Fruit fly (Drosophila melanogaster) whole organism, embryonic: Measurements from ENCODE around the gene CG10587.

Experiments
- Bdp1 ChIP-seq: fragments of 200-800 bp; sonication (Bioruptor generic); optimal IDR thresholded peaks from 3 replicates; lab custom pipeline; 2016; ENCODE audit warnings: missing biosample characterization, missing genetic modification characterization
- Blimp-1 ChIP-seq: fragments of 200-800 bp; sonication (Bioruptor generic); optimal IDR thresholded peaks from 3 replicates; lab custom pipeline; 2018; ENCODE audit warnings: missing biosample characterization, missing genetic modification characterization, mild to moderate bottlenecking, moderate library complexity, missing genetic modification reagents
- CG1024 ChIP-seq: fragments of 200-800 bp; sonication (Bioruptor generic); IDR thresholded peaks from 2 replicates; pipeline ENCODE4 v1.3.6; 2022; ENCODE audit warnings: missing biosample characterization, missing genetic modification characterization
- CG11085 ChIP-seq: fragments of 200-800 bp; sonication (Bioruptor generic); IDR thresholded peaks from 2 replicates; pipeline ENCODE4 v1.3.6; 2022; ENCODE audit warnings: missing biosample characterization, missing genetic modification characterization
- CG11456 ChIP-seq: fragments of 200-800 bp; sonication (Bioruptor generic); IDR thresholded peaks from 3 replicates; pipeline ENCODE4 v1.3.6; 2022; ENCODE audit warnings: missing biosample characterization, missing genetic modification characterization
- CG12769 ChIP-seq: fragments of 200-800 bp; sonication (Bioruptor generic); optimal IDR thresholded peaks from 2 replicates; lab custom pipeline; 2019; ENCODE audit warnings: missing biosample characterization, mild to moderate bottlenecking, missing genetic modification characterization, moderate library complexity
- CG1602 ChIP-seq: fragments of 200-800 bp; sonication (Bioruptor generic); optimal IDR thresholded peaks from 3 replicates; lab custom pipeline; 2016; ENCODE audit warnings: missing biosample characterization, missing genetic modification characterization
- CG17802 ChIP-seq: fragments of 200-800 bp; sonication (Bioruptor generic); optimal IDR thresholded peaks from 2 replicates; lab custom pipeline; 2018; ENCODE audit warnings: missing biosample characterization, mild to moderate bottlenecking, missing genetic modification characterization, moderate library complexity
- CG1832 ChIP-seq: fragments of 200-800 bp; sonication (Bioruptor generic); optimal IDR thresholded peaks from 2 replicates; lab custom pipeline; 2017; ENCODE audit warnings: missing biosample characterization, mild to moderate bottlenecking, missing genetic modification characterization, inconsistent platforms
- CG30020 ChIP-seq: fragments of 200-800 bp; optimal IDR thresholded peaks from 2 replicates; lab custom pipeline; 2019; ENCODE audit warnings: missing biosample characterization, mild to moderate bottlenecking, missing genetic modification characterization, moderate library complexity
- CG31224 ChIP-seq: fragments of 200-800 bp; sonication (Bioruptor generic); IDR thresholded peaks from 2 replicates; pipeline ENCODE4 v1.3.6; 2022; ENCODE audit warnings: missing biosample characterization, missing genetic modification characterization
- CG31365 ChIP-seq: fragments of 200-800 bp; sonication (Bioruptor generic); optimal IDR thresholded peaks from 2 replicates; lab custom pipeline; 2018; ENCODE audit warnings: missing biosample characterization, mild to moderate bottlenecking, missing genetic modification characterization
- CG3163 ChIP-seq: fragments of 200-800 bp; sonication (Bioruptor generic); optimal IDR thresholded peaks from 3 replicates; lab custom pipeline; 2016; ENCODE audit warnings: missing biosample characterization, missing genetic modification characterization
- CG33213 ChIP-seq: fragments of 200-800 bp; sonication (Bioruptor generic); optimal IDR thresholded peaks from 3 replicates; lab custom pipeline; 2016; ENCODE audit warnings: missing biosample characterization, missing genetic modification characterization
- CG3407 ChIP-seq: fragments of 200-800 bp; sonication (Bioruptor generic); optimal IDR thresholded peaks from 2 replicates; lab custom pipeline; 2018; ENCODE audit warnings: missing biosample characterization, mild to moderate bottlenecking, missing genetic modification characterization
- CG34376 ChIP-seq: fragments of 200-800 bp; sonication (Bioruptor generic); optimal IDR thresholded peaks from 2 replicates; lab custom pipeline; 2018; ENCODE audit warnings: missing biosample characterization, mild to moderate bottlenecking, missing genetic modification characterization
- CG4854 ChIP-seq: fragments of 200-800 bp; sonication (Bioruptor generic); optimal IDR thresholded peaks from 2 replicates; lab custom pipeline; 2016; ENCODE audit warnings: missing biosample characterization, missing genetic modification characterization, inconsistent platforms
- CG5245 ChIP-seq: fragments of 200-800 bp; sonication (Bioruptor generic); optimal IDR thresholded peaks from 3 replicates; lab custom pipeline; 2016; ENCODE audit warnings: missing biosample characterization, missing genetic modification characterization
- CG5953 ChIP-seq: fragments of 200-800 bp; sonication (Bioruptor generic); IDR thresholded peaks from 2 replicates; pipeline ENCODE4 v1.3.6; 2022; ENCODE audit warnings: missing biosample characterization, missing genetic modification characterization
- CG6272 ChIP-seq: fragments of 200-800 bp; sonication (Bioruptor generic); IDR thresholded peaks from 2 replicates; pipeline ENCODE4 v1.3.6; 2022; ENCODE audit warnings: missing biosample characterization, missing genetic modification characterization
- CG7786 ChIP-seq: fragments of 200-800 bp; sonication (Bioruptor generic); optimal IDR thresholded peaks from 2 replicates; lab custom pipeline; 2016; ENCODE audit warnings: missing biosample characterization, missing genetic modification characterization
- CG9876 ChIP-seq: fragments of 200-800 bp; sonication (Bioruptor generic); optimal IDR thresholded peaks from 2 replicates; lab custom pipeline; 2016; ENCODE audit warnings: missing biosample characterization, missing genetic modification characterization
- Dip2 ChIP-seq: fragments of 200-800 bp; sonication (Bioruptor generic); IDR thresholded peaks from 2 replicates; pipeline ENCODE4 v1.3.6; 2022; ENCODE audit warnings: missing biosample characterization, missing genetic modification characterization
- Dll ChIP-seq: fragments of 200-800 bp; sonication (Bioruptor generic); IDR thresholded peaks from 4 replicates; pipeline ENCODE4 v1.3.6; 2022; ENCODE audit warnings: missing biosample characterization, missing genetic modification characterization; ENCODE audit not compliant: partially characterized antibody
- E2f1 ChIP-seq: fragments of 200-800 bp; sonication (Bioruptor generic); IDR thresholded peaks from 2 replicates; pipeline ENCODE4 v1.3.6; 2022; ENCODE audit warnings: missing biosample characterization, missing genetic modification characterization
- HLHmδ ChIP-seq: fragments of 200-800 bp; sonication (Bioruptor generic); optimal IDR thresholded peaks from 2 replicates; lab custom pipeline; 2018; ENCODE audit warnings: missing biosample characterization, mild to moderate bottlenecking, missing genetic modification characterization, moderate library complexity
- Hsf ChIP-seq: fragments of 200-800 bp; sonication (Bioruptor generic); optimal IDR thresholded peaks from 3 replicates; lab custom pipeline; 2016; ENCODE audit warnings: missing biosample characterization, missing genetic modification characterization
- NfI ChIP-seq: fragments of 200-800 bp; sonication (Bioruptor generic); optimal IDR thresholded peaks from 3 replicates; lab custom pipeline; 2018; ENCODE audit warnings: missing biosample characterization, mild to moderate bottlenecking, missing genetic modification characterization, moderate library complexity
- Opbp ChIP-seq: fragments of 200-800 bp; sonication (Bioruptor generic); IDR thresholded peaks from 3 replicates; pipeline ENCODE4 v1.3.6; 2022; ENCODE audit warnings: missing biosample characterization, missing genetic modification characterization; ENCODE audit not compliant: partially characterized antibody
- Side ChIP-seq: fragments of 200-800 bp; sonication (Bioruptor generic); optimal IDR thresholded peaks from 2 replicates; lab custom pipeline; 2016; ENCODE audit warnings: missing biosample characterization, missing genetic modification characterization
- Xbp1 ChIP-seq: fragments of 200-800 bp; sonication (Bioruptor generic); optimal IDR thresholded peaks from 3 replicates; lab custom pipeline; 2016; ENCODE audit warnings: missing biosample characterization, mild to moderate bottlenecking, missing genetic modification characterization
- az2 ChIP-seq: fragments of 200-800 bp; sonication (Bioruptor generic); optimal IDR thresholded peaks from 3 replicates; lab custom pipeline; 2016; ENCODE audit warnings: missing biosample characterization, missing genetic modification characterization
- bsh ChIP-seq, 2 experiments: fragments of 200-800 bp; sonication (Bioruptor generic); optimal IDR thresholded peaks; 2 replicates each; lab custom pipeline; 2017 to 2018; ENCODE audit warnings: mild to moderate bottlenecking in 2 of 2, missing biosample characterization in 2 of 2, missing genetic modification characterization in 2 of 2, moderate library complexity in 1 of 2
- chinmo ChIP-seq: fragments of 200-800 bp; sonication (Bioruptor generic); IDR thresholded peaks from 4 replicates; pipeline ENCODE4 v1.3.6; 2022; ENCODE audit warnings: missing biosample characterization, missing genetic modification characterization; ENCODE audit not compliant: partially characterized antibody
- corto ChIP-seq: fragments of 200-800 bp; sonication (Bioruptor generic); optimal IDR thresholded peaks from 2 replicates; lab custom pipeline; 2016; ENCODE audit warnings: missing biosample characterization, mild to moderate bottlenecking, missing genetic modification characterization, moderate library complexity
- crp ChIP-seq, 2 experiments: fragments of 200-800 bp; sonication (Bioruptor generic); optimal IDR thresholded peaks; 2 replicates in 1 of 2; 3 replicates in 1 of 2; lab custom pipeline; 2017; ENCODE audit warnings: missing biosample characterization in 2 of 2, missing genetic modification characterization in 2 of 2, mild to moderate bottlenecking in 1 of 2, moderate library complexity in 1 of 2
- dmrt99B ChIP-seq: fragments of 200-800 bp; sonication (Bioruptor generic); optimal IDR thresholded peaks from 2 replicates; lab custom pipeline; 2018; ENCODE audit warnings: missing biosample characterization, mild to moderate bottlenecking, missing genetic modification characterization, moderate library complexity
- fu2 ChIP-seq: fragments of 200-800 bp; sonication (Bioruptor generic); optimal IDR thresholded peaks from 2 replicates; lab custom pipeline; 2016; ENCODE audit warnings: missing biosample characterization, missing genetic modification characterization
- grau ChIP-seq: fragments of 200-800 bp; optimal IDR thresholded peaks from 3 replicates; lab custom pipeline; 2019; ENCODE audit warnings: missing biosample characterization, mild to moderate bottlenecking, missing genetic modification characterization, moderate library complexity
- hb ChIP-seq: fragments of 200-800 bp; sonication (Bioruptor generic); IDR thresholded peaks from 3 replicates; pipeline ENCODE4 v1.3.6; 2022; ENCODE audit warnings: missing biosample characterization, missing genetic modification characterization; ENCODE audit not compliant: partially characterized antibody
- lov ChIP-seq, 2 experiments: fragments of 200-800 bp in 1 of 2; fragments of >200 bp in 1 of 2; sonication (Bioruptor generic) in 1 of 2; IDR thresholded peaks in 1 of 2; optimal IDR thresholded peaks in 1 of 2; 2 replicates in 1 of 2; 3 replicates in 1 of 2; pipeline versions ENCODE4 v1.3.6 to Lab custom; 2017 to 2022; ENCODE audit warnings: missing biosample characterization in 1 of 2, missing genetic modification characterization in 1 of 2
- maf-S ChIP-seq: fragments of 200-800 bp; sonication (Bioruptor generic); optimal IDR thresholded peaks from 2 replicates; lab custom pipeline; 2016; ENCODE audit warnings: missing biosample characterization, missing genetic modification characterization
- mirr ChIP-seq: fragments of 200-800 bp; sonication (Bioruptor generic); optimal IDR thresholded peaks from 3 replicates; lab custom pipeline; 2018; ENCODE audit warnings: missing biosample characterization, mild to moderate bottlenecking, missing genetic modification characterization
- mld ChIP-seq: fragments of 200-800 bp; sonication (Bioruptor generic); IDR thresholded peaks from 3 replicates; pipeline ENCODE4 v1.3.6; 2022; ENCODE audit warnings: missing biosample characterization, missing genetic modification characterization; ENCODE audit not compliant: partially characterized antibody
- nerfin-1 ChIP-seq: fragments of 200-800 bp; sonication (Bioruptor generic); optimal IDR thresholded peaks from 3 replicates; lab custom pipeline; 2019; ENCODE audit warnings: missing biosample characterization, mild to moderate bottlenecking, missing genetic modification characterization, moderate library complexity
- nerfin-2 ChIP-seq: fragments of 200-800 bp; sonication (Bioruptor generic); IDR thresholded peaks from 2 replicates; pipeline ENCODE4 v1.3.6; 2022; ENCODE audit warnings: missing biosample characterization, missing genetic modification characterization; ENCODE audit not compliant: partially characterized antibody
- pho ChIP-seq: fragments of 200-800 bp; sonication (Bioruptor generic); optimal IDR thresholded peaks from 2 replicates; lab custom pipeline; 2016; ENCODE audit warnings: missing biosample characterization, missing genetic modification characterization
- prd ChIP-seq, 3 experiments: fragments of >200 bp in 2 of 3; fragments of 200-800 bp in 1 of 3; sonication (Bioruptor generic) in 1 of 3; optimal IDR thresholded peaks in 2 of 3; IDR thresholded peaks in 1 of 3; 2 replicates in 2 of 3; 3 replicates in 1 of 3; pipeline versions ENCODE4 v1.3.6 to Lab custom; 2017 to 2022; ENCODE audit warnings: missing biosample characterization in 1 of 3, missing genetic modification characterization in 1 of 3
- salm ChIP-seq: fragments of 200-800 bp; sonication (Bioruptor generic); optimal IDR thresholded peaks from 2 replicates; lab custom pipeline; 2018; ENCODE audit warnings: missing biosample characterization, mild to moderate bottlenecking, missing genetic modification characterization
- tin ChIP-seq: fragments of 200-800 bp; sonication (Bioruptor generic); optimal IDR thresholded peaks from 3 replicates; lab custom pipeline; 2016; ENCODE audit warnings: missing biosample characterization, missing genetic modification characterization

Gene CG10587

DNA sequence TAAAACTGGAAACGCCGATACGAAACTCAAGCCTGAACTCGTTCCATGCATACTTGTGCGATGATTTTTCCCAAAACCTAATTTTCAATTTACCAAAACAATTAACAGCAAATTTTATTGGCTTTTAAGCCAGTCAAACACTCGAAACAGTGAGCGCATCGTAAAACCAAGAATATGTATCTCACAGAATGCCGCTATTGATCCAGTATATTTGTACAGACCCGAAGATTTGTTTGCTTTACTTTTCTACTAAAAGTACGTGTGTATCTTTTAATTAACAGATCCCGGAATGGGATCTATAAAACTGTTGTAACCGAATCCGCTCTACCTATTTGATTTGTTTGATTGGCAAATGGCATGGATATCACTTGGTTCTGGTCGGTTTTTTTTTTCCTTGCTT is 8.2 kb downstream of the CG10587 start (continued):
- TF ChIP-seq Xbp1 (GFP tag; lab: Kevin White, UChicago): no peak
- TF ChIP-seq corto (GFP tag; lab: Kevin White, UChicago): no peak
- TF ChIP-seq mld: no peak
- no peak for TF ChIP-seq chinmo (GFP tag; lab: Robert Waterston, UW)
- TF ChIP-seq lov (optimal IDR thresholded peaks at IDR 0.05; lab: Kevin White, UChicago): no peak
- TF ChIP-seq lov (GFP tag; IDR thresholded peaks at IDR 0.05; lab: Robert Waterston, UW): no peak
- no peak for TF ChIP-seq mirr (GFP tag; lab: Kevin White, UChicago)
- TF ChIP-seq grau (tag; lab: Kevin White, UChicago): no peak
- no peak for TF ChIP-seq CG1024 (GFP tag; lab: Robert Waterston, UW)
- no peak for TF ChIP-seq salm (tag; lab: Kevin White, UChicago)
- no peak for TF ChIP-seq CG6272 (GFP tag; lab: Robert Waterston, UW)
- no peak for TF ChIP-seq hb
- TF ChIP-seq CG3407 (GFP tag; lab: Kevin White, UChicago): peak; percentile 31
- no peak for TF ChIP-seq CG11085
- no peak for TF ChIP-seq E2f1 (GFP tag; lab: Robert Waterston, UW)
- no peak for TF ChIP-seq CG34376 (GFP tag; lab: Kevin White, UChicago)
- TF ChIP-seq CG17802 (tag; lab: Kevin White, UChicago): no peak
- no peak for TF ChIP-seq nerfin-2
- TF ChIP-seq CG5245: no peak
- no peak for TF ChIP-seq CG12769
- TF ChIP-seq NfI (GFP tag; lab: Kevin White, UChicago): no peak
- no peak for TF ChIP-seq CG3163 (GFP tag; lab: Kevin White, UChicago)
- no peak for TF ChIP-seq Dip2 (GFP tag; lab: Robert Waterston, UW)
- TF ChIP-seq tin (GFP tag; lab: Kevin White, UChicago): no peak
- no peak for TF ChIP-seq CG1832
- TF ChIP-seq bsh (GFP tag; optimal IDR thresholded peaks at IDR 0.05; lab: Kevin White, UChicago): peak in 1 of 2 experiments; percentile 36
- TF ChIP-seq CG11456: no peak
- TF ChIP-seq CG30020 (tag; lab: Kevin White, UChicago): no peak
- TF ChIP-seq Blimp-1: peak; percentile 41
- TF ChIP-seq dmrt99B (tag; lab: Kevin White, UChicago): no peak
- TF ChIP-seq HLHmδ (GFP tag; lab: Kevin White, UChicago): no peak
- no peak for TF ChIP-seq Bdp1
- TF ChIP-seq CG31365 (tag; lab: Kevin White, UChicago): no peak
- TF ChIP-seq crp (GFP tag; optimal IDR thresholded peaks at IDR 0.05; lab: Kevin White, UChicago): no peak
- TF ChIP-seq Side (GFP tag; lab: Kevin White, UChicago): no peak
- TF ChIP-seq CG7786 (GFP tag; lab: Kevin White, UChicago): no peak
- TF ChIP-seq Dll (GFP tag; lab: Robert Waterston, UW): no peak
- no peak for TF ChIP-seq Opbp (GFP tag; lab: Robert Waterston, UW)
- no peak for TF ChIP-seq prd (optimal IDR thresholded peaks at IDR 0.05; lab: Kevin White, UChicago)
- no peak for TF ChIP-seq prd (GFP tag; IDR thresholded peaks at IDR 0.05; lab: Robert Waterston, UW)
- no peak for TF ChIP-seq CG5953
- no peak for TF ChIP-seq fu2 (GFP tag; lab: Kevin White, UChicago)
- TF ChIP-seq CG1602: no peak
- TF ChIP-seq CG33213 (GFP tag; lab: Kevin White, UChicago): peak; percentile 8
- no peak for TF ChIP-seq CG9876 (GFP tag; lab: Kevin White, UChicago)
- no peak for TF ChIP-seq pho
- no peak for TF ChIP-seq CG4854
- no peak for TF ChIP-seq Hsf (GFP tag; lab: Kevin White, UChicago)
- no peak for TF ChIP-seq az2 (GFP tag; lab: Kevin White, UChicago)
- no peak for TF ChIP-seq nerfin-1 (tag; lab: Kevin White, UChicago)
- no peak for TF ChIP-seq maf-S (GFP tag; lab: Kevin White, UChicago)
- no peak for TF ChIP-seq CG31224 (GFP tag; lab: Robert Waterston, UW)
